Worm (Caenorhabditis elegans): ENCODE data around the gene rab-18.

The rab-18 gene

DNA sequence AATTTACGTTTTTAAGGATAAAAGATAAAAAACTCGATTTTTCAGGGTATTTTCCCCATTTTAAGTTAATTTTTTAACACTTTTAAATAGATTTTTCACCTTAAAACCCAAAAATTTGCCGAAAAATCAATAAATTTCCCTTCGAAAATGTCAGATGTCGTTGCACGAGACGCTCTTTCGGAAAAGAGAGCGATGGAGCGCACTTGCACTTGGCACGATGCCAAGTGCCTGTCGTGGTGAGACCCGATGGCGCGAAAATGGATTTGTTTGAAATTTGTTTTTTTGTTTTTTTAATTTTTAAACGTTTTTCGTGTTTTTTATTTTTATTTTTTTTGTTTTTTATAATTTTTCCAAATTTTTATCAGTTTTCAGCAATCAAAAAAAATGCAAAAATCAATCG, at the start of gene rab-18, which contains the start of gene kbp-4:
Gene rab-18 (minus strand): TSS at position 240 of the 400 bp plus-strand sequence.
Gene kbp-4 (plus strand): TSS at position 366 of the 400 bp plus-strand sequence.
- TF ChIP-seq tbx-7 (tag; optimal IDR thresholded peaks at IDR 0.05) (no peak), ceh-2 (tag; optimal IDR thresholded peaks at IDR 0.05) (no peak), hlh-30 (tag; optimal IDR thresholded peaks at IDR 0.05; ENCODE audit: insufficient read depth) (peak; percentile 97), hlh-15 (tag; optimal IDR thresholded peaks at IDR 0.05) (no peak), C38D4.7 (GFP tag; optimal IDR thresholded peaks at IDR 0.05) (no peak), ceh-6 (GFP tag; optimal IDR thresholded peaks at IDR 0.05) (no peak), K09A11.1 (tag; optimal IDR thresholded peaks at IDR 0.05; ENCODE audit: insufficient read depth) (no peak), nhr-11 (tag; optimal IDR thresholded peaks at IDR 0.05) (no peak), ceh-45 (GFP tag; IDR thresholded peaks at IDR 0.05) (no peak), sdc-2 (tag; optimal IDR thresholded peaks at IDR 0.05) (no peak), rnt-1 (tag; optimal IDR thresholded peaks at IDR 0.05) (peak; percentile 57), ceh-34 (tag; optimal IDR thresholded peaks at IDR 0.05) (peak; percentile 61), mec-3 (tag; optimal IDR thresholded peaks at IDR 0.05; ENCODE audit: borderline replicate concordance) (no peak), fax-1 (tag; optimal IDR thresholded peaks at IDR 0.05) (no peak), ztf-16 (tag; optimal IDR thresholded peaks at IDR 0.05) (peak; percentile 9), dve-1 (tag; optimal IDR thresholded peaks at IDR 0.05) (peak; percentile 49), unc-42 (tag; optimal IDR thresholded peaks at IDR 0.05) (peak; percentile 35), pat-9 (tag; optimal IDR thresholded peaks at IDR 0.05) (no peak), ceh-24 (tag; optimal IDR thresholded peaks at IDR 0.05) (no peak), ceh-48 (tag; optimal IDR thresholded peaks at IDR 0.05) (peak; percentile 90), pqm-1 (tag; optimal IDR thresholded peaks at IDR 0.05) (peak; percentile 21), eyg-1 (tag; optimal IDR thresholded peaks at IDR 0.05) (no peak), ahr-1 (tag; optimal IDR thresholded peaks at IDR 0.05) (no peak), unc-3 (GFP tag; conservative IDR thresholded peaks at IDR 0.05) (no peak), unc-3 (tag; optimal IDR thresholded peaks at IDR 0.05) (peak; percentile 7), Y22D7AL.16 (tag; optimal IDR thresholded peaks at IDR 0.05) (no peak), pha-2 (tag; optimal IDR thresholded peaks at IDR 0.05) (no peak), ceh-22 (tag; optimal IDR thresholded peaks at IDR 0.05) (no peak), unc-55 (GFP tag; optimal IDR thresholded peaks at IDR 0.05) (peak; percentile 36), gmeb-2 (tag; optimal IDR thresholded peaks at IDR 0.05) (no peak), fkh-10 (GFP tag; optimal IDR thresholded peaks at IDR 0.05) (no peak), sox-2 (GFP tag; IDR thresholded peaks at IDR 0.05) (no peak), nfya-1 (tag; optimal IDR thresholded peaks at IDR 0.05) (peak; percentile 88), sox-4 (tag; optimal IDR thresholded peaks at IDR 0.05) (no peak), npax-4 (tag; optimal IDR thresholded peaks at IDR 0.05) (no peak), ceh-31 (tag; optimal IDR thresholded peaks at IDR 0.05) (peak; percentile 56), pax-1 (tag; optimal IDR thresholded peaks at IDR 0.05) (no peak), elt-2 (tag; optimal IDR thresholded peaks at IDR 0.05) (peak; percentile 62), ceh-9 (tag; optimal IDR thresholded peaks at IDR 0.05) (no peak), pha-4 (tag; optimal IDR thresholded peaks at IDR 0.05) (no peak), C08G9.2 (tag; optimal IDR thresholded peaks at IDR 0.05) (no peak), ceh-14 (tag; optimal IDR thresholded peaks at IDR 0.05) (peak; percentile 44), ceh-18 (tag; optimal IDR thresholded peaks at IDR 0.05) (peak; percentile 65), lim-6 (tag; optimal IDR thresholded peaks at IDR 0.05) (no peak), zip-5 (tag; optimal IDR thresholded peaks at IDR 0.05) (no peak), T23F11.4 (GFP tag; optimal IDR thresholded peaks at IDR 0.05) (no peak), ceh-30 (tag; optimal IDR thresholded peaks at IDR 0.05) (peak; percentile 49), odd-2 (tag; optimal IDR thresholded peaks at IDR 0.05) (peak; percentile 26), che-1 (tag; optimal IDR thresholded peaks at IDR 0.05) (no peak), pros-1 (tag; optimal IDR thresholded peaks at IDR 0.05) (no peak), pag-3 (tag; optimal IDR thresholded peaks at IDR 0.05; ENCODE audit: borderline replicate concordance) (no peak), ref-2 (tag; optimal IDR thresholded peaks at IDR 0.05) (no peak), syd-9 (tag; optimal IDR thresholded peaks at IDR 0.05) (no peak), ttx-3 (tag; optimal IDR thresholded peaks at IDR 0.05) (no peak)
